Fruit fly (Drosophila melanogaster) whole organism, embryonic: ENCODE results near the gene mgr.
A peak's percentile ranks its signal among the peaks of the same experiment; 100 is the strongest.

ENCODE experiments used
- C15 ChIP-seq: fragments of 200-800 bp; sonication (Bioruptor generic); IDR thresholded peaks from 3 replicates; pipeline ENCODE4 v1.3.6; 2022; ENCODE audit warnings: missing biosample characterization, missing genetic modification characterization
- CG10267 ChIP-seq: fragments of 200-800 bp; sonication (Bioruptor generic); optimal IDR thresholded peaks from 2 replicates; lab custom pipeline; 2018; ENCODE audit warnings: missing biosample characterization, mild to moderate bottlenecking, missing genetic modification characterization, moderate library complexity
- CG10654 ChIP-seq: fragments of 200-800 bp; sonication (Bioruptor generic); optimal IDR thresholded peaks from 2 replicates; lab custom pipeline; 2016; ENCODE audit warnings: missing biosample characterization, missing genetic modification characterization
- CG11093 ChIP-seq: fragments of 200-800 bp; sonication (Bioruptor generic); IDR thresholded peaks from 3 replicates; pipeline ENCODE4 v1.3.6; 2022; ENCODE audit warnings: missing biosample characterization, missing genetic modification characterization
- CG11398 ChIP-seq: fragments of 200-800 bp; sonication (Bioruptor generic); optimal IDR thresholded peaks from 2 replicates; lab custom pipeline; 2016; ENCODE audit warnings: missing biosample characterization, missing genetic modification characterization
- CG12104 ChIP-seq: fragments of 200-800 bp; sonication (Bioruptor generic); optimal IDR thresholded peaks from 3 replicates; lab custom pipeline; 2016; ENCODE audit warnings: missing biosample characterization, missing genetic modification characterization
- CG12299 ChIP-seq: fragments of 200-800 bp; sonication (Bioruptor generic); optimal IDR thresholded peaks from 2 replicates; lab custom pipeline; 2018; ENCODE audit warnings: missing biosample characterization, mild to moderate bottlenecking, missing genetic modification characterization
- CG12659 ChIP-seq: fragments of 200-800 bp; sonication (Bioruptor generic); optimal IDR thresholded peaks from 3 replicates; lab custom pipeline; 2017; ENCODE audit warnings: mild to moderate bottlenecking, missing biosample characterization, missing genetic modification reagents, missing genetic modification characterization
- CG15514 ChIP-seq: fragments of 200-800 bp; sonication (Bioruptor generic); optimal IDR thresholded peaks from 3 replicates; lab custom pipeline; 2017; ENCODE audit warnings: missing biosample characterization, missing genetic modification characterization, mild to moderate bottlenecking, moderate library complexity, missing genetic modification reagents
- CG2116 ChIP-seq: fragments of 200-800 bp; sonication (Bioruptor generic); optimal IDR thresholded peaks from 3 replicates; lab custom pipeline; 2018; ENCODE audit warnings: missing biosample characterization, mild to moderate bottlenecking, missing genetic modification characterization
- CG30020 ChIP-seq: fragments of 200-800 bp; optimal IDR thresholded peaks from 2 replicates; lab custom pipeline; 2019; ENCODE audit warnings: missing biosample characterization, mild to moderate bottlenecking, missing genetic modification characterization, moderate library complexity
- CG31388 ChIP-seq: fragments of 200-800 bp; sonication (Bioruptor generic); optimal IDR thresholded peaks from 2 replicates; lab custom pipeline; 2016; ENCODE audit warnings: missing biosample characterization, missing genetic modification characterization
- CG32532 ChIP-seq: fragments of 200-800 bp; sonication (Bioruptor generic); IDR thresholded peaks from 2 replicates; pipeline ENCODE4 v1.3.6; 2022; ENCODE audit warnings: missing biosample characterization, missing genetic modification characterization
- CG32772 ChIP-seq: fragments of 200-800 bp; sonication (Bioruptor generic); IDR thresholded peaks from 2 replicates; pipeline ENCODE4 v1.3.6; 2022; ENCODE audit warnings: missing biosample characterization, missing genetic modification characterization
- CG3847 ChIP-seq: fragments of 200-800 bp; sonication (Bioruptor generic); IDR thresholded peaks from 2 replicates; pipeline ENCODE4 v1.3.6; 2022; ENCODE audit warnings: missing biosample characterization, missing genetic modification characterization
- CG4730 ChIP-seq: fragments of 200-800 bp; sonication (Bioruptor generic); IDR thresholded peaks from 2 replicates; pipeline ENCODE4 v1.3.6; 2022; ENCODE audit warnings: missing biosample characterization, missing genetic modification characterization
- CG6175 ChIP-seq: fragments of 200-800 bp; sonication (Bioruptor generic); IDR thresholded peaks from 3 replicates; pipeline ENCODE4 v1.3.6; 2022; ENCODE audit warnings: missing biosample characterization, missing genetic modification characterization
- CG6791 ChIP-seq: fragments of 200-800 bp; sonication (Bioruptor generic); IDR thresholded peaks from 3 replicates; pipeline ENCODE4 v1.3.6; 2022; ENCODE audit warnings: missing biosample characterization, missing genetic modification characterization; ENCODE audit not compliant: partially characterized antibody
- CG7357 ChIP-seq: fragments of 200-800 bp; sonication (Bioruptor generic); IDR thresholded peaks from 3 replicates; pipeline ENCODE4 v1.3.6; 2022; ENCODE audit warnings: missing biosample characterization, missing genetic modification characterization
- CG9727 ChIP-seq: fragments of 200-800 bp; sonication (Bioruptor generic); optimal IDR thresholded peaks from 3 replicates; lab custom pipeline; 2017; ENCODE audit warnings: missing biosample characterization, mild to moderate bottlenecking, missing genetic modification characterization
- CG9817 ChIP-seq: fragments of 200-800 bp; sonication (Bioruptor generic); optimal IDR thresholded peaks from 2 replicates; lab custom pipeline; 2018; ENCODE audit warnings: missing biosample characterization, mild to moderate bottlenecking, missing genetic modification characterization, moderate library complexity
- CHES-1-like ChIP-seq: fragments of 200-800 bp; sonication (Bioruptor generic); optimal IDR thresholded peaks from 2 replicates; lab custom pipeline; 2016; ENCODE audit warnings: missing biosample characterization, missing genetic modification characterization
- Dbx ChIP-seq: fragments of 200-800 bp; sonication (Bioruptor generic); IDR thresholded peaks from 3 replicates; pipeline ENCODE4 v1.3.6; 2022; ENCODE audit warnings: missing biosample characterization, missing genetic modification characterization
- Doc3 ChIP-seq: fragments of 200-800 bp; sonication (Bioruptor generic); IDR thresholded peaks from 3 replicates; pipeline ENCODE4 v1.3.6; 2022; ENCODE audit warnings: missing biosample characterization, missing genetic modification characterization; ENCODE audit not compliant: partially characterized antibody
- E2f2 ChIP-seq: fragments of 200-800 bp; sonication (Bioruptor generic); IDR thresholded peaks from 2 replicates; pipeline ENCODE4 v1.3.6; 2022; ENCODE audit warnings: missing biosample characterization, missing genetic modification characterization
- Fer3 ChIP-seq: fragments of 200-800 bp; sonication (Bioruptor generic); optimal IDR thresholded peaks from 2 replicates; lab custom pipeline; 2018; ENCODE audit warnings: missing biosample characterization, mild to moderate bottlenecking, missing genetic modification characterization, moderate library complexity
- H2.0 ChIP-seq: fragments of 200-800 bp; sonication (Bioruptor generic); IDR thresholded peaks from 2 replicates; pipeline ENCODE4 v1.3.6; 2022; ENCODE audit warnings: missing biosample characterization, missing genetic modification characterization
- HLHmδ ChIP-seq: fragments of 200-800 bp; sonication (Bioruptor generic); optimal IDR thresholded peaks from 2 replicates; lab custom pipeline; 2018; ENCODE audit warnings: missing biosample characterization, mild to moderate bottlenecking, missing genetic modification characterization, moderate library complexity
- Hey ChIP-seq: fragments of 200-800 bp; sonication (Bioruptor generic); optimal IDR thresholded peaks from 3 replicates; lab custom pipeline; 2018; ENCODE audit warnings: missing biosample characterization, mild to moderate bottlenecking, missing genetic modification characterization
- Hmx ChIP-seq: fragments of 200-800 bp; sonication (Bioruptor generic); optimal IDR thresholded peaks from 2 replicates; lab custom pipeline; 2016; ENCODE audit warnings: missing biosample characterization, missing genetic modification characterization
- Max ChIP-seq: fragments of 200-800 bp; sonication (Bioruptor generic); optimal IDR thresholded peaks from 2 replicates; lab custom pipeline; 2016; ENCODE audit warnings: missing biosample characterization, mild to moderate bottlenecking, missing genetic modification characterization
- Neu2 ChIP-seq: fragments of 200-800 bp; sonication (Bioruptor generic); optimal IDR thresholded peaks from 3 replicates; lab custom pipeline; 2016; ENCODE audit warnings: missing biosample characterization, missing genetic modification characterization, borderline replicate concordance
- Nf-YA ChIP-seq: fragments of 200-800 bp; sonication (Bioruptor generic); IDR thresholded peaks from 2 replicates; pipeline ENCODE4 v1.3.6; 2022; ENCODE audit warnings: missing biosample characterization, missing genetic modification characterization
- Scr ChIP-seq: fragments of 200-800 bp; sonication (Bioruptor generic); IDR thresholded peaks from 2 replicates; pipeline ENCODE4 v1.3.6; 2022; ENCODE audit warnings: missing biosample characterization, missing genetic modification characterization; ENCODE audit not compliant: partially characterized antibody
- Spps ChIP-seq: fragments of 200-800 bp; sonication (Bioruptor generic); optimal IDR thresholded peaks from 2 replicates; lab custom pipeline; 2018; ENCODE audit warnings: missing biosample characterization, mild to moderate bottlenecking, missing genetic modification characterization
- Usf ChIP-seq: fragments of 200-800 bp; sonication (Bioruptor generic); optimal IDR thresholded peaks from 2 replicates; lab custom pipeline; 2017; ENCODE audit warnings: missing genotype, missing biosample characterization, missing genetic modification characterization
- abd-A ChIP-seq: fragments of 200-800 bp; sonication (Bioruptor generic); optimal IDR thresholded peaks from 3 replicates; lab custom pipeline; 2019; ENCODE audit warnings: missing biosample characterization, mild to moderate bottlenecking, missing genetic modification characterization, moderate library complexity
- ap ChIP-seq: fragments of 200-800 bp; sonication (Bioruptor generic); IDR thresholded peaks from 2 replicates; pipeline ENCODE4 v1.3.6; 2022; ENCODE audit warnings: missing biosample characterization, missing genetic modification characterization
- bbx ChIP-seq: fragments of 200-800 bp; sonication (Bioruptor generic); IDR thresholded peaks from 2 replicates; pipeline ENCODE4 v1.3.6; 2022; ENCODE audit warnings: missing biosample characterization, missing genetic modification characterization; ENCODE audit not compliant: partially characterized antibody
- crc ChIP-seq: fragments of 200-800 bp; sonication (Bioruptor generic); optimal IDR thresholded peaks from 2 replicates; lab custom pipeline; 2016; ENCODE audit warnings: missing biosample characterization, missing genetic modification characterization
- cwo ChIP-seq: fragments of 200-800 bp; sonication (Bioruptor generic); optimal IDR thresholded peaks from 3 replicates; lab custom pipeline; 2017; ENCODE audit warnings: missing biosample characterization, missing genetic modification characterization, mild to moderate bottlenecking, moderate library complexity, missing genetic modification reagents
- da ChIP-seq: fragments of 200-800 bp; sonication (Bioruptor generic); optimal IDR thresholded peaks from 2 replicates; lab custom pipeline; 2016; ENCODE audit warnings: missing biosample characterization, missing genetic modification characterization
- dati ChIP-seq: fragments of 200-800 bp; sonication (Bioruptor generic); IDR thresholded peaks from 2 replicates; pipeline ENCODE4 v1.3.6; 2022; ENCODE audit warnings: missing biosample characterization, missing genetic modification characterization
- fu2 ChIP-seq: fragments of 200-800 bp; sonication (Bioruptor generic); optimal IDR thresholded peaks from 2 replicates; lab custom pipeline; 2016; ENCODE audit warnings: missing biosample characterization, missing genetic modification characterization
- her ChIP-seq: fragments of 200-800 bp; sonication (Bioruptor generic); optimal IDR thresholded peaks from 2 replicates; lab custom pipeline; 2016; ENCODE audit warnings: missing biosample characterization, missing genetic modification characterization
- pho ChIP-seq: fragments of 200-800 bp; sonication (Bioruptor generic); optimal IDR thresholded peaks from 2 replicates; lab custom pipeline; 2016; ENCODE audit warnings: missing biosample characterization, missing genetic modification characterization
- ro ChIP-seq: fragments of 200-800 bp; sonication (Bioruptor generic); IDR thresholded peaks from 2 replicates; pipeline ENCODE4 v1.3.6; 2022; ENCODE audit warnings: missing biosample characterization, missing genetic modification characterization
- row ChIP-seq: fragments of 200-800 bp; sonication (Bioruptor generic); IDR thresholded peaks from 3 replicates; pipeline ENCODE4 v1.3.6; 2022; ENCODE audit warnings: missing biosample characterization, missing genetic modification characterization
- sens-2 ChIP-seq: fragments of 200-800 bp; sonication (Bioruptor generic); IDR thresholded peaks from 2 replicates; pipeline ENCODE4 v1.3.6; 2022; ENCODE audit warnings: missing biosample characterization, missing genetic modification characterization
- sna ChIP-seq: fragments of 200-800 bp; sonication (Bioruptor generic); IDR thresholded peaks from 2 replicates; pipeline ENCODE4 v1.3.6; 2022; ENCODE audit warnings: missing biosample characterization, missing genetic modification characterization; ENCODE audit not compliant: partially characterized antibody
- z ChIP-seq: fragments of 200-800 bp; sonication (Bioruptor generic); IDR thresholded peaks from 3 replicates; pipeline ENCODE4 v1.3.6; 2022; ENCODE audit warnings: missing biosample characterization, missing genetic modification characterization

mgr gene

DNA sequence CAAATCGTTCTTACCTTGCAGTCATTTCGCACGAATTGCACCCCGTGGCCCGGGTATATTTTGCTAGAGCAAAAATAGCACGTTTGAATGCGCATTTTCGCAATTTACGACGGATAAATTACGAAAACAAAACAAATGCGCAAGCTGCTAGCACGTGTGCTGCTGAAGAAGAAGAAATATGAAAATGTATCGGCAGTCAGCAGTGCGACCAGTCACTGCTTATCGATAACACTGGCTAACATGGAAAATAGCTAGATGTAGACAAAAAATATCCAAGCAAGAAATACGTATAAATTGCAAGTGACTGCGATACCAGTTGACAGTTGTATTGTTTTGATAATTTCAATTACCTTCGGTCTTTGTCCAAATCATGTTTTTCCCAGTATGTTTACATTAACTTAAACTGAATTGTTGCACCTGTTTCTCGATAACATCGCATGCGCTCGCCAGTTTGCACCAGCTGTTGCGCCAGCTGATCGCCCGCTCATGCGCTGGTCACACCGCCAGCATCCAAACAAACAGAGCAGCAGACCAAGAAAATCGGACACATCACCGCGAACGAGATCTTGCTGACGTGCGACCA is 21.8 kb upstream of the mgr start, which contains the start of the genes RpL24-like and CG5276 (continued):
- TF ChIP-seq Fer3 (tag; lab: Kevin White, UChicago) = no peak
- peak; percentile 93 for TF ChIP-seq CG2116
- TF ChIP-seq CG9727 (GFP tag; lab: Kevin White, UChicago) = peak; percentile 46
- peak; percentile 55 for TF ChIP-seq E2f2 (GFP tag; lab: Robert Waterston, UW)
- TF ChIP-seq CG32532 (GFP tag; lab: Robert Waterston, UW) = no peak
- peak; percentile 83 for TF ChIP-seq CG30020
- TF ChIP-seq Spps = no peak
- TF ChIP-seq Hmx = no peak
- TF ChIP-seq abd-A (tag; lab: Kevin White, UChicago) = no peak
- TF ChIP-seq bbx = peak; percentile 34; the same call in 1 of the 2 replicates
- TF ChIP-seq Neu2 (GFP tag; lab: Kevin White, UChicago) = peak; percentile 25
- peak; percentile 11 for TF ChIP-seq CG12299 (tag; lab: Kevin White, UChicago)
- no peak for TF ChIP-seq CG3847 (GFP tag; lab: Robert Waterston, UW)
- TF ChIP-seq CHES-1-like (GFP tag; lab: Kevin White, UChicago) = peak; percentile 73
- TF ChIP-seq H2.0 = no peak
- no peak for TF ChIP-seq ap (GFP tag; lab: Robert Waterston, UW)
- no peak for TF ChIP-seq CG6175 (GFP tag; lab: Robert Waterston, UW)
- peak; percentile 54 for TF ChIP-seq row (GFP tag; lab: Robert Waterston, UW)
- no peak for TF ChIP-seq Usf (GFP tag; lab: Kevin White, UChicago)
- no peak for TF ChIP-seq pho (GFP tag; lab: Kevin White, UChicago)
- no peak for TF ChIP-seq her (GFP tag; lab: Kevin White, UChicago)
- no peak for TF ChIP-seq crc (GFP tag; lab: Kevin White, UChicago)
- no peak for TF ChIP-seq CG12104 (GFP tag; lab: Kevin White, UChicago)
- TF ChIP-seq sens-2 (GFP tag; lab: Robert Waterston, UW) = no peak
- peak; percentile 60 for TF ChIP-seq CG15514 (GFP tag; lab: Kevin White, UChicago)
- TF ChIP-seq CG10267 (tag; lab: Kevin White, UChicago) = peak; percentile 60
- no peak for TF ChIP-seq CG31388 (GFP tag; lab: Kevin White, UChicago)
- TF ChIP-seq Dbx = no peak
- no peak for TF ChIP-seq CG10654
- TF ChIP-seq Scr (GFP tag; lab: Robert Waterston, UW) = peak; percentile 63
- no peak for TF ChIP-seq CG4730 (GFP tag; lab: Robert Waterston, UW)
- TF ChIP-seq CG6791 (GFP tag; lab: Robert Waterston, UW) = 0 out of 3 replicates have a peak, but pooled peaks have one; percentile 44
- peak; percentile 59 for TF ChIP-seq sna
- peak; percentile 67 for TF ChIP-seq HLHmδ
- no peak for TF ChIP-seq CG11398 (GFP tag; lab: Kevin White, UChicago)
- TF ChIP-seq Doc3 (GFP tag; lab: Robert Waterston, UW) = 0 out of 3 replicates have a peak, but pooled peaks have one; percentile 36
- TF ChIP-seq ro (GFP tag; lab: Robert Waterston, UW) = no peak
- peak; percentile 56 for TF ChIP-seq CG12659 (GFP tag; lab: Kevin White, UChicago)
- peak; percentile 55; the same call in 1 of the 3 replicates for TF ChIP-seq CG7357 (GFP tag; lab: Robert Waterston, UW)
- TF ChIP-seq CG11093 (GFP tag; lab: Robert Waterston, UW) = no peak
- no peak for TF ChIP-seq fu2
- TF ChIP-seq Hey (tag; lab: Kevin White, UChicago) = no peak
- TF ChIP-seq C15 (GFP tag; lab: Robert Waterston, UW) = no peak
- TF ChIP-seq CG32772 (GFP tag; lab: Robert Waterston, UW) = no peak
- TF ChIP-seq Nf-YA (GFP tag; lab: Robert Waterston, UW) = no peak
- peak; percentile 94 for TF ChIP-seq Max
- no peak for TF ChIP-seq CG9817 (tag; lab: Kevin White, UChicago)
- no peak for TF ChIP-seq da
- TF ChIP-seq dati = no peak
- TF ChIP-seq z (GFP tag; lab: Robert Waterston, UW) = no peak
- TF ChIP-seq cwo (GFP tag; lab: Kevin White, UChicago) = peak; percentile 66
